Worm (Caenorhabditis elegans) whole organism, L1 larva: Measurements from ENCODE around the gene R02C2.7.

Source experiments
- Y116A8C.19 ChIP-seq: sonication (generic microtip); optimal IDR thresholded peaks from 2 replicates; lab custom pipeline; 2016; ENCODE audit warnings: missing compliant biosample characterization, missing genetic modification characterization, borderline replicate concordance
- alr-1 ChIP-seq: fragments of 200-800 bp; sonication (Bioruptor generic); optimal IDR thresholded peaks from 2 replicates; lab custom pipeline; 2018; ENCODE audit warnings: borderline replicate concordance, mild to moderate bottlenecking, missing genetic modification characterization, missing compliant biosample characterization
- aly-2 ChIP-seq: fragments of 150-350 bp; optimal IDR thresholded peaks from 2 replicates; lab custom pipeline; 2014; ENCODE audit warnings: missing biosample characterization, missing genetic modification characterization
- blmp-1 ChIP-seq: fragments of 150-350 bp; optimal IDR thresholded peaks from 2 replicates; lab custom pipeline; 2014; ENCODE audit warnings: missing biosample characterization, missing genetic modification characterization
- ceh-82 ChIP-seq, 3 experiments: fragments of 150-350 bp in 1 of 3; sonication (generic microtip) in 2 of 3; optimal IDR thresholded peaks; 2 replicates each; lab custom pipeline; 2014 to 2017; ENCODE audit warnings: missing biosample characterization in 3 of 3, missing genetic modification characterization in 3 of 3
- ceh-90 ChIP-seq: sonication (generic microtip); optimal IDR thresholded peaks from 2 replicates; lab custom pipeline; 2016; ENCODE audit warnings: missing genetic modification characterization, missing compliant biosample characterization
- ces-1 ChIP-seq: fragments of 150-350 bp; optimal IDR thresholded peaks from 2 replicates; lab custom pipeline; 2014; ENCODE audit warnings: missing biosample characterization, missing genetic modification reagents, missing genetic modification characterization
- efl-1 ChIP-seq, 4 experiments: fragments of 150-350 bp; optimal IDR thresholded peaks in 3 of 4; peaks in 1 of 4; 1 replicate in 1 of 4; 2 replicates in 3 of 4; lab custom pipeline; 2014; ENCODE audit warnings: missing biosample characterization in 2 of 4, missing genetic modification characterization in 2 of 4, missing genetic modification reagents in 2 of 4
- efl-3 ChIP-seq: fragments of 200-800 bp; sonication (Bioruptor generic); optimal IDR thresholded peaks from 2 replicates; lab custom pipeline; 2018; ENCODE audit warnings: mild to moderate bottlenecking, missing genetic modification characterization, missing compliant biosample characterization
- egl-13 ChIP-seq: sonication (generic microtip); optimal IDR thresholded peaks from 2 replicates; lab custom pipeline; 2016; ENCODE audit warnings: missing genotype, missing genetic modification reagents, missing genetic modification characterization, missing compliant biosample characterization
- egl-27 ChIP-seq, 2 experiments: fragments of 150-350 bp in 1 of 2; sonication (generic microtip); optimal IDR thresholded peaks; 3 replicates each; lab custom pipeline; 2017 to 2018; ENCODE audit warnings: missing biosample characterization in 2 of 2, missing genetic modification characterization in 2 of 2, missing genetic modification reagents in 2 of 2
- elt-2 ChIP-seq: sonication (generic microtip); optimal IDR thresholded peaks from 2 replicates; lab custom pipeline; 2016; ENCODE audit warnings: missing genetic modification characterization, mild to moderate bottlenecking, inconsistent platforms, missing compliant biosample characterization, missing genetic modification reagents
- ets-5 ChIP-seq: fragments of 200-800 bp; sonication (Bioruptor generic); IDR thresholded peaks from 2 replicates; pipeline ENCODE4 v1.3.6; 2022; ENCODE audit warnings: missing genetic modification characterization, missing compliant biosample characterization
- fkh-4 ChIP-seq: sonication (generic microtip); optimal IDR thresholded peaks from 2 replicates; lab custom pipeline; 2016; ENCODE audit warnings: missing compliant biosample characterization, missing genetic modification characterization, borderline replicate concordance
- fos-1 ChIP-seq: fragments of 150-350 bp; optimal IDR thresholded peaks from 2 replicates; lab custom pipeline; 2014; ENCODE audit warnings: missing biosample characterization, missing genetic modification characterization
- grh-1 ChIP-seq: fragments of 200-800 bp; sonication (Bioruptor generic); IDR thresholded peaks from 2 replicates; pipeline ENCODE4 v1.3.6; 2022; ENCODE audit warnings: missing genetic modification reagents, missing genetic modification characterization, missing compliant biosample characterization
- hlh-4 ChIP-seq: sonication (generic microtip); optimal IDR thresholded peaks from 2 replicates; lab custom pipeline; 2016; ENCODE audit warnings: mild to moderate bottlenecking, missing genetic modification characterization, missing compliant biosample characterization
- hpl-2 ChIP-seq: fragments of 150-350 bp; optimal IDR thresholded peaks from 2 replicates; lab custom pipeline; 2014; ENCODE audit warnings: missing biosample characterization, missing genetic modification reagents, missing genetic modification characterization
- irx-1 ChIP-seq: sonication (generic microtip); optimal IDR thresholded peaks from 2 replicates; lab custom pipeline; 2016; ENCODE audit warnings: missing genetic modification characterization, missing compliant biosample characterization
- mef-2 ChIP-seq: fragments of 150-350 bp; optimal IDR thresholded peaks from 2 replicates; lab custom pipeline; 2014; ENCODE audit warnings: missing biosample characterization, missing genetic modification characterization
- nhr-20 ChIP-seq: sonication (generic microtip); optimal IDR thresholded peaks from 2 replicates; lab custom pipeline; 2016; ENCODE audit warnings: mild to moderate bottlenecking, missing genetic modification characterization, missing compliant biosample characterization
- nhr-28 ChIP-seq: fragments of 150-350 bp; optimal IDR thresholded peaks from 2 replicates; lab custom pipeline; 2014; ENCODE audit warnings: missing biosample characterization, missing genetic modification characterization
- nhr-71 ChIP-seq: sonication (generic microtip); optimal IDR thresholded peaks from 2 replicates; lab custom pipeline; 2016; ENCODE audit warnings: mild to moderate bottlenecking, missing genetic modification characterization, moderate library complexity, missing compliant biosample characterization
- nhr-76 ChIP-seq: sonication (generic microtip); optimal IDR thresholded peaks from 2 replicates; lab custom pipeline; 2017; ENCODE audit warnings: missing biosample characterization, missing genetic modification characterization
- nhr-85 ChIP-seq: sonication (generic microtip); peaks from one replicate; lab custom pipeline; 2016; ENCODE audit warnings: missing genetic modification characterization, inconsistent platforms, missing compliant biosample characterization
- nhr-90 ChIP-seq: sonication (generic microtip); optimal IDR thresholded peaks from 2 replicates; lab custom pipeline; 2016; ENCODE audit warnings: mild to moderate bottlenecking, missing genetic modification characterization, missing compliant biosample characterization; ENCODE audit not compliant: poor library complexity
- pag-3 ChIP-seq: sonication (generic microtip); optimal IDR thresholded peaks from 2 replicates; lab custom pipeline; 2017; ENCODE audit warnings: missing genetic modification characterization, mild to moderate bottlenecking, missing compliant biosample characterization, antibody characterized with exemption, borderline replicate concordance; ENCODE audit not compliant: insufficient read depth
- pax-3 ChIP-seq: fragments of 200-800 bp; sonication (Bioruptor generic); optimal IDR thresholded peaks from 2 replicates; lab custom pipeline; 2018; ENCODE audit warnings: mild to moderate bottlenecking, missing genetic modification characterization, moderate library complexity, missing compliant biosample characterization
- rnt-1 ChIP-seq: sonication (generic microtip); optimal IDR thresholded peaks from 2 replicates; lab custom pipeline; 2016; ENCODE audit warnings: mild to moderate bottlenecking, missing genetic modification characterization, moderate library complexity, missing compliant biosample characterization
- sox-4 ChIP-seq: sonication (generic microtip); optimal IDR thresholded peaks from 2 replicates; lab custom pipeline; 2016; ENCODE audit warnings: missing genetic modification characterization, missing compliant biosample characterization
- sptf-1 ChIP-seq: fragments of 150-350 bp; optimal IDR thresholded peaks from 2 replicates; lab custom pipeline; 2014; ENCODE audit warnings: missing biosample characterization, missing genetic modification characterization
- unc-30 ChIP-seq: sonication (generic microtip); optimal IDR thresholded peaks from 2 replicates; lab custom pipeline; 2017; ENCODE audit warnings: missing biosample characterization, missing genetic modification characterization
- unc-86 ChIP-seq: sonication (generic microtip); optimal IDR thresholded peaks from 2 replicates; lab custom pipeline; 2016; ENCODE audit warnings: missing genetic modification characterization, missing compliant biosample characterization
- ztf-11 ChIP-seq, 2 experiments: sonication (generic microtip); optimal IDR thresholded peaks; 2 replicates each; lab custom pipeline; 2016 to 2017; ENCODE audit warnings: missing genetic modification characterization in 2 of 2, missing biosample characterization in 1 of 2, missing compliant biosample characterization in 1 of 2

R02C2.7 gene

DNA sequence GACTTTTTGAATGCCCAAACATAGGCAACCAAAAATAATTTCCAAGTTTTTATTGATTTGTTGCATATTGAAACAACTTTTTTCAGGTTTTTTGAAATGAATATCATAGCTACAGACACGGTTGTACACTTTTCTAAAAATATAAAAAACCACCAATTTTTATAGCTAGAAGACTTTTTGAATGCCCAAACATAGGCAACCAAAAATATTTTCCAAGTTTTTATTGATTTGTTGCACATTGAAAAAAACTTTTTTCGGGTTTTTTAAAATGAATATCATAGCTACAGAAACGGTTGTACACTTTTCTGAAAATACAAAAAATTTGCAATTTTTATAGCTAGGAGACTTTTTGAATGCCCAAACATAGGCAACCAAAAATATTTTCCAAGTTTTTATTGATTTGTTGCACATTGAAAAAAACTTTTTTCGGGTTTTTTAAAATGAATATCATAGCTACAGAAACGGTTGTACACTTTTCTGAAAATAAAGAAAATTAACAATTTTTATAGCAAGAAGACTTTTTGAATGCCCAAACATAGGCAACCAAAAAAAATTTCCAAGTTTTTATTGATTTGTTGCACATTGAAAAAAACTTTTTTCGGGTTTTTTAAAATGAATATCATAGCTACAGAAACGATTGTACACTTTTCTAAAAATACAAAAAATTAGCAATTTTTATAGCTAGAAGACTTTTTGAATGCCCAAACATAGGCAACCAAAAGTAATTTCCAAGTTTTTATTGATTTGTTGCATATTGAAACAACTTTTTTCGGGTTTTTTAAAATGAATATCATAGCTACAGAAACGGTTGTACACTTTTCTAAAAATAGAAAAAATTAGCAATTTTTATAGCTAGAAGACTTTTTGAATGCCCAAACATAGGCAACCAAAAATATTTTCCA lies 22.9 kb upstream of the R02C2.7 start:
- TF ChIP-seq hlh-4 (tag; lab: Kevin White, UChicago): peak; percentile 64
- TF ChIP-seq aly-2 (tag; lab: Kevin White, UChicago): peak; percentile 36
- TF ChIP-seq ceh-90: peak; percentile 69
- peak; percentile 32 to 81 for TF ChIP-seq ztf-11 (tag; optimal IDR thresholded peaks at IDR 0.05; lab: Kevin White, UChicago)
- TF ChIP-seq sox-4: peak; percentile 93
- peak; percentile 62 for TF ChIP-seq Y116A8C.19
- peak; percentile 44 for TF ChIP-seq sptf-1 (tag; lab: Kevin White, UChicago)
- TF ChIP-seq unc-30 (tag; lab: Kevin White, UChicago): peak; percentile 3
- peak; percentile 40 for TF ChIP-seq nhr-28
- peak; percentile 66 for TF ChIP-seq fkh-4 (tag; lab: Kevin White, UChicago)
- peak; percentile 87 for TF ChIP-seq irx-1 (tag; lab: Kevin White, UChicago)
- peak; percentile 40 for TF ChIP-seq mef-2 (tag; lab: Kevin White, UChicago)
- TF ChIP-seq, all 84 proteins: peak for 12; not testable (repeated sequence) for 72

ce11 chrV:260334-260733 lies 17.9 kb upstream of the R02C2.7 start:
- TF ChIP-seq mef-2 (tag; lab: Kevin White, UChicago): no peak
- no peak for TF ChIP-seq hpl-2 (GFP tag; lab: Kevin White, UChicago)
- TF ChIP-seq egl-13: no peak
- peak; percentile 82 for TF ChIP-seq nhr-85 (tag; lab: Kevin White, UChicago)
- TF ChIP-seq unc-30 (tag; lab: Kevin White, UChicago): no peak
- TF ChIP-seq egl-27 (tag; optimal IDR thresholded peaks at IDR 0.05; lab: Kevin White, UChicago): no peak
- TF ChIP-seq efl-1 (optimal IDR thresholded peaks at IDR 0.05; lab: Kevin White, UChicago): no peak
- TF ChIP-seq efl-1 (GFP tag; optimal IDR thresholded peaks at IDR 0.05 in 1 of 2; lab: Kevin White, UChicago): peak in 1 of 2 experiments; percentile 89
- no peak for TF ChIP-seq sox-4
- TF ChIP-seq ceh-82 (tag; optimal IDR thresholded peaks at IDR 0.05; lab: Kevin White, UChicago): no peak
- TF ChIP-seq pax-3 (tag; lab: Kevin White, UChicago): no peak
- no peak for TF ChIP-seq nhr-76 (tag; lab: Kevin White, UChicago)
- no peak for TF ChIP-seq nhr-28
- TF ChIP-seq nhr-90 (tag; lab: Kevin White, UChicago): peak; percentile 18
- no peak for TF ChIP-seq pag-3 (tag; lab: Kevin White, UChicago)
- peak; percentile 81 for TF ChIP-seq blmp-1 (tag; lab: Kevin White, UChicago)
- peak; percentile 7 for TF ChIP-seq nhr-20 (tag; lab: Kevin White, UChicago)

ce11 chrV:258730-259129 lies 16.3 kb upstream of the R02C2.7 start, which contains the start of gene nhr-204:
nhr-204 (minus strand) TSS chrV:258830.
- TF ChIP-seq ets-5: no peak
- no peak for TF ChIP-seq ceh-82 (tag; optimal IDR thresholded peaks at IDR 0.05; lab: Kevin White, UChicago)
- no peak for TF ChIP-seq egl-13
- TF ChIP-seq ces-1 (GFP tag; lab: Kevin White, UChicago): no peak
- no peak for TF ChIP-seq rnt-1
- no peak for TF ChIP-seq elt-2 (tag; lab: Kevin White, UChicago)
- no peak for TF ChIP-seq efl-3 (GFP tag; lab: Kevin White, UChicago)
- TF ChIP-seq grh-1 (GFP tag; lab: Robert Waterston, UW): no peak
- no peak for TF ChIP-seq fos-1 (tag; lab: Kevin White, UChicago)
- TF ChIP-seq mef-2 (tag; lab: Kevin White, UChicago): no peak
- TF ChIP-seq unc-86: no peak
- TF ChIP-seq nhr-71: no peak
- no peak for TF ChIP-seq alr-1 (tag; lab: Kevin White, UChicago)
- no peak for TF ChIP-seq ceh-90
